Worm (Caenorhabditis elegans) whole organism, L4/young adult: ENCODE measurements around the gene F54D5.15.

Experiments used
- W03F9.2 ChIP-seq: fragments of 150-350 bp; optimal IDR thresholded peaks from 2 replicates; lab custom pipeline; 2014; ENCODE audit warnings: missing biosample characterization, missing genetic modification characterization
- dao-5 ChIP-seq: sonication (generic microtip); optimal IDR thresholded peaks from 2 replicates; lab custom pipeline; 2016; ENCODE audit warnings: missing genotype, missing genetic modification characterization, moderate library complexity, missing compliant biosample characterization
- him-1 ChIP-seq: sonication (generic microtip); optimal IDR thresholded peaks from 2 replicates; lab custom pipeline; 2016; ENCODE audit warnings: missing genotype, missing genetic modification reagents, missing genetic modification characterization, missing compliant biosample characterization

ce11 chrII:11537606-11538016, 26.4 kb downstream of the F54D5.15 start:
- TF ChIP-seq dao-5 (tag; lab: Kevin White, UChicago) (no peak), him-1 (tag; lab: Kevin White, UChicago) (no peak), W03F9.2 (tag; lab: Kevin White, UChicago) (no peak)
